Worm (Caenorhabditis elegans): Measurements from ENCODE around the gene nhr-205.

DNA sequence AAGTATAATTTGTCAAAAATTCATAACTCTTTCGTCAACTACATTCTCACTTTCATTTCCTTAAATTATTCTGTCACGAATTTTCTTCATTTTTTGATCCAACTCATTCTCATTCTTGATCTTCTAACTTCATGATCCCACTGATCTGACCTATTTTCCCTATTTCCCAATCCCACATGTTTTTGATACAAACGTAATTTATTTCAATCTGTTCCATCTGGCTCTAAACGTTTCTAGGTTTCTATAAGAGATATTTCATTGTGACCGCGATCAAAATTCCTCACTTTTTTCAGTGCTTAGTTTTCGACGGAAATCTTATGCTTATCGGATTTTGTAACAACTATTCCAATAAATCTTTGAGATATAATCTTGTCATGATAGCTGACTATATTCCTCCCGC lies 15.9 kb downstream of the nhr-205 start:
- TF ChIP-seq ama-1 (optimal IDR thresholded peaks at IDR 0.05) (no peak), sea-1 (GFP tag; conservative IDR thresholded peaks at IDR 0.05) (no peak)

Measured in whole organism, early embryonic.